Worm (Caenorhabditis elegans): ENCODE measurements around the gene gex-2.

DNA sequence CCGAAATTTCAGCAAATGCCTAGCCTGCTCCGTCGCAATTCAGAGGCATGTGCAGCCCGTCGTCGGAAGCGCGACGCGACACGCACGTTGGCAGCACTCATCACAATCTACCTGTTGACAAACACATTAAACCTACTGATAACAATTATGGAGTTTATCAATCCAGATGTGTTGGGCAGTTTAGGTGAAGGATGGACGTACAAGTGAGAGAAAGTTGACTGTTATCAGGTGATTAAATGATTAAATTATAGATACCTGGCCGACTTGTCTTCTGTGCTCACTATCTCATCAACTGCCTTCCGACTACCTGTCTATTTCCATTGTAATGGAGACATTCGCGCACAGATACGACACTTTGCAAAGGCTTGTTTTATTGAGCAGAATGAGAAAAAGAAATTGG is 20.6 kb upstream of the gex-2 start:
- TF ChIP-seq hmg-4 (GFP tag; optimal IDR thresholded peaks at IDR 0.05) (no peak), ama-1 (optimal IDR thresholded peaks at IDR 0.05) (no peak), tbx-37 (GFP tag; conservative IDR thresholded peaks at IDR 0.05) (no peak), F13C5.2 (tag; optimal IDR thresholded peaks at IDR 0.05) (no peak), aly-1 (tag; optimal IDR thresholded peaks at IDR 0.05) (no peak), ets-7 (tag; optimal IDR thresholded peaks at IDR 0.05) (no peak), hmbx-1 (tag; optimal IDR thresholded peaks at IDR 0.05) (no peak), B0310.2 (tag; optimal IDR thresholded peaks at IDR 0.05) (no peak), tra-4 (tag; optimal IDR thresholded peaks at IDR 0.05) (no peak), sea-1 (GFP tag; conservative IDR thresholded peaks at IDR 0.05) (no peak), flt-1 (GFP tag; IDR thresholded peaks at IDR 0.05) (no peak), ceh-13 (GFP tag; optimal IDR thresholded peaks at IDR 0.05) (no peak)

All from whole organism, early embryonic.